Worm (Caenorhabditis elegans): ENCODE measurements around the gene F45E10.2.

F45E10.2 gene

ce11 chrII:11092413-11092812, 37.3 kb upstream of the F45E10.2 start, which contains the start of gene rpl-42:
rpl-42 (plus strand) TSS chrII:11092713.
- TF ChIP-seq T22C8.4 (GFP tag; IDR thresholded peaks at IDR 0.05) (no peak), ztf-23 (GFP tag; IDR thresholded peaks at IDR 0.05) (no peak), cog-1 (tag; optimal IDR thresholded peaks at IDR 0.05) (no peak), med-1 (GFP tag; optimal IDR thresholded peaks at IDR 0.05; ENCODE audit: insufficient read depth) (no peak), klf-2 (GFP tag; conservative IDR thresholded peaks at IDR 0.05) (no peak), ztf-29 (GFP tag; IDR thresholded peaks at IDR 0.05) (no peak), flt-1 (GFP tag; IDR thresholded peaks at IDR 0.05) (no peak), tab-1 (GFP tag; IDR thresholded peaks at IDR 0.05) (no peak), ref-1 (GFP tag; conservative IDR thresholded peaks at IDR 0.05) (no peak)

DNA sequence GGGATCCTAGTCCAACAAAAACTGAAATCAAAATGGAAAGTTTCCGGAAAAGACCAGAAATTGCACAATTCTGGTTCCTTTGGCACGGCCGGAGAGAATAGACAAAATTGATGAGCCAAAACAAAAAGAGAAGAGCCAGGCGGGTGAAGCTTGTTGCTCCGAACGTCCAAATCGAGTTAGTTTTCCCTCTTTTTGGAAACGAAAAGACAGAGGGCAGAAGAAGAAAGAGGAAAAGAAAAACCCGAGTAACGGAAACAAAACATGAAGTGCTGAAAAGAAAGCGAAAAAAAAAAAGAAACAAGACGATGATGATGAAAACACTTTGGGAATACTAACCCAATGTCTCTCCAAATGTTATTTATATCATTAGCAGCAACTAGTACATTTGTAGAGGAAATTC, 36.5 kb upstream of the F45E10.2 start:
- TF ChIP-seq tab-1 (GFP tag; IDR thresholded peaks at IDR 0.05) (no peak), cog-1 (tag; optimal IDR thresholded peaks at IDR 0.05) (no peak), med-1 (GFP tag; optimal IDR thresholded peaks at IDR 0.05; ENCODE audit: insufficient read depth) (no peak), klf-2 (GFP tag; conservative IDR thresholded peaks at IDR 0.05) (no peak)

ce11 chrII:11089356-11089755, 34.2 kb upstream of the F45E10.2 start, which contains the start of gene unc-53:
unc-53 (minus strand) TSS chrII:11089456.
- TF ChIP-seq T22C8.4 (GFP tag; IDR thresholded peaks at IDR 0.05) = no peak
- TF ChIP-seq ref-1 (GFP tag; conservative IDR thresholded peaks at IDR 0.05) = no peak
- no peak for TF ChIP-seq med-1 (GFP tag; optimal IDR thresholded peaks at IDR 0.05; ENCODE audit: insufficient read depth)
- no peak for TF ChIP-seq cog-1 (tag; optimal IDR thresholded peaks at IDR 0.05)

DNA sequence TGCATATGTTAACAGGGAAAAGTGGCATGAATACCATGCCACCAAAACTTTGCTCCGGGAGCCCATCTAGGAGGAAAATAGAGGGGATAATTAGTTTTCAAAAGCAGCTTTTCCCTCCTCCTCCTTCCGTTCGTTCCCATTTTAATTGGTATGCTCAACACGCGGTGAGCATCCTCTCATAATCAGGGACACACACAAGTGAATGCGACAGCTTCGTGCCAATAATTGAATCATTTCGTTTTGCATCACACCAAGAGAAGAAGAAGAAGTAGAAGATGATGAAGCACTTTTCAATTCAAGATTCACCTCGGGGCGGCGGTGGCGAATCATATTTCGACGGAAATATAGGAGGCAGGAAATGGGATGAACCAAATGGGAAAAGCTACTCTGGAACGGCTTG, 33.0 kb upstream of the F45E10.2 start:
- TF ChIP-seq flt-1 (GFP tag; IDR thresholded peaks at IDR 0.05) (no peak), ref-1 (GFP tag; conservative IDR thresholded peaks at IDR 0.05) (no peak), cog-1 (tag; optimal IDR thresholded peaks at IDR 0.05) (no peak), T22C8.4 (GFP tag; IDR thresholded peaks at IDR 0.05) (no peak), ztf-29 (GFP tag; IDR thresholded peaks at IDR 0.05) (no peak), ztf-23 (GFP tag; IDR thresholded peaks at IDR 0.05) (no peak)

DNA sequence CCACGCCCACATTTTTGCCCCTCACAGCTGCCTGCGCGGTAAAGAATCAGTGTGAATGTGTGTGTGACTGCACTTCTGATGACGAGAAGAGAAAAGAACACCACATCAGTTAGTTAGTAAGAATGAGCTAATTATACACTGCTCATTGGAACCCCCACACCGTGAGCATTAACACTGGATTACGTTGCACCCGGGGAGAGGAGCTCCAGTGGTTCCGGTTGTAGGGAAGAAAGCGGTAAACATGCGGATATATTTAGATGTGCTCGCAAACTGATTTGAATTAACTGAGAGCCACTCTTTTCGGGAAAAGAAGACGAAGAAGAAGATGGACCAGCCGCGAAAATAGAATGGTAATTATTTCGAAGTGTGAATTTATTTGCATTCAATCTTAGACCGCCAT, 31.6 kb upstream of the F45E10.2 start:
- TF ChIP-seq ztf-29 (GFP tag; IDR thresholded peaks at IDR 0.05) = no peak
- TF ChIP-seq flt-1 (GFP tag; IDR thresholded peaks at IDR 0.05) = no peak
- TF ChIP-seq ztf-23 (GFP tag; IDR thresholded peaks at IDR 0.05) = no peak
- TF ChIP-seq tab-1 (GFP tag; IDR thresholded peaks at IDR 0.05) = no peak
- TF ChIP-seq klf-2 (GFP tag; conservative IDR thresholded peaks at IDR 0.05) = no peak
- TF ChIP-seq med-1 (GFP tag; optimal IDR thresholded peaks at IDR 0.05; ENCODE audit: insufficient read depth) = no peak
- TF ChIP-seq ref-1 (GFP tag; conservative IDR thresholded peaks at IDR 0.05) = no peak
- no peak for TF ChIP-seq cog-1 (tag; optimal IDR thresholded peaks at IDR 0.05)
- no peak for TF ChIP-seq T22C8.4 (GFP tag; IDR thresholded peaks at IDR 0.05)

DNA sequence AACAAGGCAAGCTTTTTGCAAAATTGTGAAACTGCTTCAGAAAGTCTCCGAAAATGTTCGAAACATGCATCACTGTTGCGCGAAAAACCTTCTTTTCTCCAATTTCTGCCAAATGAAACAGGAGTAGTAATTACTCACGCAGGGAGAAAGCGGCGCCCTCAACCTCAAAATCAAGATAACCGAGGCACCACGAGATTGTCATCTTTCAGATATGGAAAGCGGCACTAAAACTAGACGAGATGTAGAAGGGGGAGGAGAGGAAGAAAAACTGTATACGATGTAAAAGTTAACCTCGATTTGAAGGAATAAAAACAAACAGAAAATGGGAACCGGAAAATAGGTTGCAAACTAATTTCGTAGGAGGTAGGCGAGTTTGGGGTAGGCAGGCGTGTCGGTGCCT, 21.4 kb upstream of the F45E10.2 start:
- TF ChIP-seq tab-1 (GFP tag; IDR thresholded peaks at IDR 0.05) (no peak), med-1 (GFP tag; optimal IDR thresholded peaks at IDR 0.05; ENCODE audit: insufficient read depth) (no peak), cog-1 (tag; optimal IDR thresholded peaks at IDR 0.05) (no peak), ref-1 (GFP tag; conservative IDR thresholded peaks at IDR 0.05) (no peak), klf-2 (GFP tag; conservative IDR thresholded peaks at IDR 0.05) (no peak), ztf-23 (GFP tag; IDR thresholded peaks at IDR 0.05) (no peak), T22C8.4 (GFP tag; IDR thresholded peaks at IDR 0.05) (no peak), ztf-29 (GFP tag; IDR thresholded peaks at IDR 0.05) (no peak), flt-1 (GFP tag; IDR thresholded peaks at IDR 0.05) (no peak)

DNA sequence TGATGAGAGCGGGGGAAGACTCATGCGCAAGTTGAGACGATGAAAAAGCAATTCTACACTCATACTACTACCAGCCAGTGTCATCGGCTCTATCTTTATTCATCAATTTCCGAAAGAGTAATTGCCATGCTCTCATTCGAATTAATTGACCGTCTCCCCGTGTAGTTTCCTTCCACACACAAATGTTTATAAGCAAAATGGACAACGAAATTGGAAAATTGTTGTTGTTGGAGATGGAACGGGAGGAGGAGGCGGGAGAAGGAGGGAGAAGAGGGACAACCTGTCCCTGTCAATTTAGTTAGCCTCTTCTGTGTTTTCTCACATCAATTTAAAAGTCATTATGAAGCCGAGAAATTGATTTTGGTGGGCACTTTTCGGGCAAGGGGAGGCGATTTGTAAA, 17.4 kb upstream of the F45E10.2 start:
- TF ChIP-seq T22C8.4 (GFP tag; IDR thresholded peaks at IDR 0.05) (no peak), ref-1 (GFP tag; conservative IDR thresholded peaks at IDR 0.05) (no peak), klf-2 (GFP tag; conservative IDR thresholded peaks at IDR 0.05) (no peak), flt-1 (GFP tag; IDR thresholded peaks at IDR 0.05) (no peak), cog-1 (tag; optimal IDR thresholded peaks at IDR 0.05) (no peak), ztf-29 (GFP tag; IDR thresholded peaks at IDR 0.05) (no peak)

ce11 chrII:11064191-11064695, 9.1 kb upstream of the F45E10.2 start:
- TF ChIP-seq flt-1 (GFP tag; IDR thresholded peaks at IDR 0.05) (no peak), tab-1 (GFP tag; IDR thresholded peaks at IDR 0.05) (no peak), cog-1 (tag; optimal IDR thresholded peaks at IDR 0.05) (no peak), ztf-29 (GFP tag; IDR thresholded peaks at IDR 0.05) (no peak), klf-2 (GFP tag; conservative IDR thresholded peaks at IDR 0.05) (no peak), ref-1 (GFP tag; conservative IDR thresholded peaks at IDR 0.05) (no peak), T22C8.4 (GFP tag; IDR thresholded peaks at IDR 0.05) (no peak), ztf-23 (GFP tag; IDR thresholded peaks at IDR 0.05) (no peak), med-1 (GFP tag; optimal IDR thresholded peaks at IDR 0.05; ENCODE audit: insufficient read depth) (no peak)

DNA sequence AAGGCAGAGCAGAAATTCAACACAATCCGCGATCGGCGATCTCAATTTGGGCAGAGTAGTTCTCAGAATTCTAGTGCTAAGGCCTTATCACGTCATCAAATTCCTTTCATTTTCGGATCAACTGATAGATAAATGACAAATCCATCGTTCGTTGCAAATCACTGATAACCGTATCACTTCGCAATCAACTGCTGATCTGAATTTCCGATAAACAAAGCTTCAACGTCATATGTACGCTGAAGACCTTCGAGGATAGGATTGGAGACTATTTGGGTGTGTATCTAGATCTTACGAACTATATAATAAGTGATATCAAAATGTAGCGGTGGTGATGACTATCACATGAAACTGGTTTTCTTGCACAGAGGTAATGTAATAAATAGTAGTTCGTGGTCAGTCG, 2.1 kb upstream of the F45E10.2 start:
- no peak for TF ChIP-seq ztf-23 (GFP tag; IDR thresholded peaks at IDR 0.05)
- TF ChIP-seq T22C8.4 (GFP tag; IDR thresholded peaks at IDR 0.05) = no peak

- no peak for TF ChIP-seq med-1 (GFP tag; optimal IDR thresholded peaks at IDR 0.05; ENCODE audit: insufficient read depth)
- no peak for TF ChIP-seq ztf-23 (GFP tag; IDR thresholded peaks at IDR 0.05)
- no peak for TF ChIP-seq T22C8.4 (GFP tag; IDR thresholded peaks at IDR 0.05)
- TF ChIP-seq tab-1 (GFP tag; IDR thresholded peaks at IDR 0.05) = no peak
- TF ChIP-seq flt-1 (GFP tag; IDR thresholded peaks at IDR 0.05) = no peak
- TF ChIP-seq ztf-29 (GFP tag; IDR thresholded peaks at IDR 0.05) = no peak
- no peak for TF ChIP-seq cog-1 (tag; optimal IDR thresholded peaks at IDR 0.05)
- no peak for TF ChIP-seq klf-2 (GFP tag; conservative IDR thresholded peaks at IDR 0.05)
- TF ChIP-seq ref-1 (GFP tag; conservative IDR thresholded peaks at IDR 0.05) = no peak
These were observed 2.6 kb downstream of the F45E10.2 start for ce11 chrII:11052526-11052925.

- TF ChIP-seq ref-1 (GFP tag; conservative IDR thresholded peaks at IDR 0.05) = no peak
- no peak for TF ChIP-seq tab-1 (GFP tag; IDR thresholded peaks at IDR 0.05)
- no peak for TF ChIP-seq ztf-23 (GFP tag; IDR thresholded peaks at IDR 0.05)
- no peak for TF ChIP-seq flt-1 (GFP tag; IDR thresholded peaks at IDR 0.05)
- no peak for TF ChIP-seq cog-1 (tag; optimal IDR thresholded peaks at IDR 0.05)
These were observed 4.4 kb downstream of the F45E10.2 start for ce11 chrII:11050678-11051077.

Data from whole organism, midembryonic.